Worm (Caenorhabditis elegans) whole organism, young adult: Measurements from ENCODE around the gene T01D1.7.

Experiments used
- F39B2.1 ChIP-seq: fragments of 200-800 bp; sonication (Bioruptor generic); IDR thresholded peaks from 2 replicates; pipeline ENCODE4 v1.3.6; 2022; ENCODE audit warnings: missing genetic modification reagents, missing genetic modification characterization, missing compliant biosample characterization
- aptf-3 ChIP-seq: fragments of 200-800 bp; sonication (Bioruptor generic); IDR thresholded peaks from 2 replicates; pipeline ENCODE4 v1.3.6; 2022; ENCODE audit warnings: missing genetic modification characterization, missing compliant biosample characterization
- egl-18 ChIP-seq: fragments of 200-800 bp; sonication (Bioruptor generic); IDR thresholded peaks from 2 replicates; pipeline ENCODE4 v1.3.6; 2022; ENCODE audit warnings: missing genetic modification reagents, missing genetic modification characterization, missing compliant biosample characterization
- lin-35 ChIP-seq, 3 experiments: fragments of 150-350 bp in 2 of 3; sonication (generic microtip) in 1 of 3; optimal IDR thresholded peaks; 2 replicates each; lab custom pipeline; 2014 to 2018; ENCODE audit warnings: missing biosample characterization in 3 of 3, missing genetic modification characterization in 3 of 3, missing genetic modification reagents in 3 of 3
- mxl-1 ChIP-seq: sonication (generic microtip); optimal IDR thresholded peaks from 2 replicates; lab custom pipeline; 2016; ENCODE audit warnings: missing genetic modification characterization, missing compliant biosample characterization
- nhr-27 ChIP-seq: fragments of 200-800 bp; sonication (Bioruptor generic); optimal IDR thresholded peaks from 2 replicates; lab custom pipeline; 2018; ENCODE audit warnings: mild to moderate bottlenecking, missing genetic modification characterization, moderate library complexity, missing compliant biosample characterization
- rec-8 ChIP-seq, 2 experiments: sonication (generic microtip); optimal IDR thresholded peaks; 2 replicates each; lab custom pipeline; 2016; ENCODE audit warnings: mild to moderate bottlenecking in 2 of 2, missing genetic modification characterization in 2 of 2, missing genetic modification reagents in 2 of 2, missing genotype in 2 of 2, missing biosample characterization in 1 of 2, missing compliant biosample characterization in 1 of 2, moderate library complexity in 1 of 2

DNA sequence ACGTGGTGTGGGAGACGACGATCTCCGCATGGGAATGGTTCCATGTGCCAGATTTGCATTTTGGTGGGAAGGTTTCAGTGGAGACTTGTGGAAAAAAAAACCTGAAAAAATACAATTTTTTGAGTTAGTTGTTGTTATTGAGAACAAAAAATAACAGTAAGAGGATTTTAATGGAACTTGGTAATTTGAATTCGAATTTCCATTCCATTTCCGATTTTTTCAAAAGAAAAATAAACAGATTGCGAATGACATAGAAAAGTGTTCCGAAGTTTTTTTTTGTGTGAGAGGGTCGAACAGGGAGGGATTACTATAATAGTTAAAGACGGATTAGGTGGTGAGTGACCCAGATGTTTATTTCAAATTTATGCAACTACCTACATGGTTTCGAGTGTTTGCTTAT lies 5.4 kb upstream of the T01D1.7 start, which contains the start of gene T01D1.4:
- TF ChIP-seq nhr-27 (tag; lab: Kevin White, UChicago) (no peak), egl-18 (no peak), rec-8 (tag; optimal IDR thresholded peaks at IDR 0.05; lab: Kevin White, UChicago) (no peak), aptf-3 (GFP tag; lab: Robert Waterston, UW) (no peak), lin-35 (GFP tag; optimal IDR thresholded peaks at IDR 0.05; lab: Kevin White, UChicago) (no peak), mxl-1 (tag; lab: Kevin White, UChicago) (no peak), F39B2.1 (no peak)
